Worm (Caenorhabditis elegans) whole organism, L2 larva: ENCODE data around the gene C17F4.11.

Experiments used
- ZK546.5 ChIP-seq: sonication (generic microtip); optimal IDR thresholded peaks from 2 replicates; lab custom pipeline; 2017; ENCODE audit warnings: missing biosample characterization, missing genetic modification characterization
- ama-1 ChIP-seq: fragments of 150-350 bp; optimal IDR thresholded peaks from 2 replicates; lab custom pipeline; 2018; ENCODE audit warnings: inconsistent platforms
- blmp-1 ChIP-seq: sonication (generic microtip); optimal IDR thresholded peaks from 2 replicates; lab custom pipeline; 2017; ENCODE audit warnings: missing genetic modification characterization, mild to moderate bottlenecking, missing compliant biosample characterization, antibody characterized with exemption, moderate library complexity; ENCODE audit not compliant: insufficient read depth
- lin-39 ChIP-seq: fragments of 150-350 bp; optimal IDR thresholded peaks from 2 replicates; lab custom pipeline; 2014; ENCODE audit warnings: missing biosample characterization, missing genetic modification reagents, missing genetic modification characterization
- mab-5 ChIP-seq: fragments of 150-350 bp; optimal IDR thresholded peaks from 2 replicates; lab custom pipeline; 2014; ENCODE audit warnings: missing biosample characterization, missing genetic modification characterization
- nhr-10 ChIP-seq: sonication (generic microtip); optimal IDR thresholded peaks from 2 replicates; lab custom pipeline; 2017; ENCODE audit warnings: missing biosample characterization, missing genetic modification characterization
- nhr-11 ChIP-seq: fragments of 150-350 bp; optimal IDR thresholded peaks from 2 replicates; lab custom pipeline; 2014; ENCODE audit warnings: missing biosample characterization, missing genetic modification characterization
- nhr-25 ChIP-seq: fragments of 150-350 bp; sonication (generic microtip); optimal IDR thresholded peaks from 3 replicates; lab custom pipeline; 2014; ENCODE audit warnings: missing biosample characterization, missing genetic modification characterization
- skn-1 ChIP-seq: sonication (generic microtip); optimal IDR thresholded peaks from 2 replicates; lab custom pipeline; 2017; ENCODE audit warnings: missing biosample characterization, missing genetic modification characterization
- sma-9 ChIP-seq, 2 experiments: fragments of 150-350 bp in 1 of 2; sonication (generic microtip) in 1 of 2; optimal IDR thresholded peaks; 2 replicates each; lab custom pipeline; 2014 to 2016; ENCODE audit warnings: missing genetic modification characterization in 2 of 2, mild to moderate bottlenecking in 1 of 2, missing biosample characterization in 1 of 2, missing compliant biosample characterization in 1 of 2, missing genetic modification reagents in 1 of 2, moderate library complexity in 1 of 2
- unc-39 ChIP-seq: fragments of 150-350 bp; optimal IDR thresholded peaks from 2 replicates; lab custom pipeline; 2014; ENCODE audit warnings: missing biosample characterization, missing genetic modification characterization
- unc-62 ChIP-seq: fragments of 150-350 bp; optimal IDR thresholded peaks from 2 replicates; lab custom pipeline; 2014; ENCODE audit warnings: missing biosample characterization, missing genetic modification reagents, missing genetic modification characterization
- ztf-11 ChIP-seq: sonication (generic microtip); optimal IDR thresholded peaks from 2 replicates; lab custom pipeline; 2017; ENCODE audit warnings: missing biosample characterization, missing genetic modification characterization

DNA sequence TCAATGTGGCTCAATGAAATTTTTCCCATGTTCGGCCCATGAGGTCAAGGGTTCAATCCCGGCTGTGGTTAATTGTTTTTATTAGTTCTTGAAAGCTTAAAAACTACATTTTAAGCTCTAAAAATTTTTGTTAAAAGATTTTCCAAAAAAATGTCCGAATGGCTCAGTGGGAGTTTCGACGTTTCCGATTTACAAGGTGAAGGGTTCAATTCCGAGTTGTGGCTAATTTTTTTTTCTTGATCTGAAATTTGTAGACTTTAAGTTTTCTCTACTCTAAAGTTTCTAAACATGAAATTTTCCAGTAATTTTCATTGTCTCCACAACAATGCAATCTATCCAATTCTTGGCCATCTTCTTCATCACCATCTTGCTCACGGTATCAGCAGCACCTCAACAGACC lies 25.2 kb downstream of the C17F4.11 start, which contains the start of gene F02E11.2:
- TF ChIP-seq ZK546.5 (tag; lab: Kevin White, UChicago) (no peak), nhr-10 (tag; lab: Kevin White, UChicago) (no peak), ztf-11 (no peak), lin-39 (no peak), unc-39 (no peak), ama-1 (lab: Kevin White, UChicago) (no peak), sma-9 (GFP tag; optimal IDR thresholded peaks at IDR 0.05; lab: Kevin White, UChicago) (no peak), sma-9 (tag; optimal IDR thresholded peaks at IDR 0.05; lab: Kevin White, UChicago) (no peak), nhr-25 (tag; lab: Kevin White, UChicago) (no peak), skn-1 (tag; lab: Kevin White, UChicago) (no peak), unc-62 (GFP tag; lab: Kevin White, UChicago) (no peak), mab-5 (tag; lab: Kevin White, UChicago) (no peak), blmp-1 (tag; lab: Kevin White, UChicago) (no peak), nhr-11 (tag; lab: Kevin White, UChicago) (no peak)
